ENCODE assay signal across 1 fruit fly cellular context in genomic region chrX:15886411-15887246, dm6.
A peak's percentile ranks its signal among the peaks of the same experiment; 100 is the strongest.
TF ChIP-seq lines count a peak whose summit lies in the region.

No protein-coding gene starts in this region.

TF ChIP-seq in whole organism, embryonic, 481 proteins besides CTCF, POLR2A, EP300 and RAD21 (continued from another document and continues in another):
- TF ChIP-seq CG12769 (tag; optimal IDR thresholded peaks at IDR 0.05; lab: Kevin White, UChicago) (no peak), CG16815 (GFP tag; optimal IDR thresholded peaks at IDR 0.05; lab: Kevin White, UChicago) (no peak), CG1792 (GFP tag; optimal IDR thresholded peaks at IDR 0.05; lab: Kevin White, UChicago) (no peak), Tbp (GFP tag; optimal IDR thresholded peaks at IDR 0.05; lab: Kevin White, UChicago) (no peak), pb (GFP tag; optimal IDR thresholded peaks at IDR 0.05; lab: Kevin White, UChicago) (no peak), stwl (tag; optimal IDR thresholded peaks at IDR 0.05; lab: Kevin White, UChicago) (no peak), fu2 (GFP tag; optimal IDR thresholded peaks at IDR 0.05; lab: Kevin White, UChicago) (no peak), Adf1 (GFP tag; IDR thresholded peaks at IDR 0.05; lab: Robert Waterston, UW) (peak; percentile 16; the same call in 1 of the 2 replicates), disco-r (GFP tag; optimal IDR thresholded peaks at IDR 0.05; lab: Kevin White, UChicago) (no peak), CG12236 (GFP tag; optimal IDR thresholded peaks at IDR 0.05; lab: Kevin White, UChicago) (no peak), dmrt11E (tag; optimal IDR thresholded peaks at IDR 0.05; lab: Kevin White, UChicago) (no peak), Ets65A (GFP tag; lab: Kevin White, UChicago) (peak; percentile 82), Trl (optimal IDR thresholded peaks at IDR 0.05; lab: Kevin White, UChicago) (peak in 1 of 2 experiments; percentile 73), Trl (GFP tag; optimal IDR thresholded peaks at IDR 0.05; lab: Kevin White, UChicago) (no peak), Pdp1 (GFP tag; optimal IDR thresholded peaks at IDR 0.05; lab: Kevin White, UChicago) (no peak), slp2 (GFP tag; optimal IDR thresholded peaks at IDR 0.05; lab: Kevin White, UChicago) (no peak), Optix (GFP tag; IDR thresholded peaks at IDR 0.05; lab: Robert Waterston, UW) (no peak), Dbx (GFP tag; IDR thresholded peaks at IDR 0.05; lab: Robert Waterston, UW) (no peak), CG7556 (GFP tag; optimal IDR thresholded peaks at IDR 0.05; lab: Kevin White, UChicago) (no peak), Rfx (GFP tag; IDR thresholded peaks at IDR 0.05; lab: Robert Waterston, UW) (no peak), Xrp1 (GFP tag; IDR thresholded peaks at IDR 0.05; lab: Robert Waterston, UW) (no peak), Bdp1 (GFP tag; optimal IDR thresholded peaks at IDR 0.05; lab: Kevin White, UChicago) (no peak), NFAT (GFP tag; IDR thresholded peaks at IDR 0.05; lab: Robert Waterston, UW) (no peak), HmgD (GFP tag; optimal IDR thresholded peaks at IDR 0.05; lab: Kevin White, UChicago) (no peak), MESR4 (GFP tag; optimal IDR thresholded peaks at IDR 0.05; lab: Kevin White, UChicago) (peak; percentile 81), CG12942 (GFP tag; optimal IDR thresholded peaks at IDR 0.05; lab: Kevin White, UChicago) (no peak), klu (GFP tag; IDR thresholded peaks at IDR 0.05; lab: Robert Waterston, UW) (no peak), CG12744 (GFP tag; optimal IDR thresholded peaks at IDR 0.05; lab: Kevin White, UChicago) (no peak), sim (GFP tag; IDR thresholded peaks at IDR 0.05; lab: Robert Waterston, UW) (no peak), CG11723 (GFP tag; optimal IDR thresholded peaks at IDR 0.05; lab: Kevin White, UChicago) (no peak), Hmr (GFP tag; optimal IDR thresholded peaks at IDR 0.05; lab: Kevin White, UChicago) (no peak), CG6272 (GFP tag; IDR thresholded peaks at IDR 0.05; lab: Robert Waterston, UW) (no peak), unc-4 (GFP tag; IDR thresholded peaks at IDR 0.05; lab: Robert Waterston, UW; ENCODE audit: partially characterized antibody) (no peak), gcm (GFP tag; optimal IDR thresholded peaks at IDR 0.05; lab: Kevin White, UChicago) (no peak), grau (tag; optimal IDR thresholded peaks at IDR 0.05; lab: Kevin White, UChicago) (no peak), CG2120 (GFP tag; optimal IDR thresholded peaks at IDR 0.05; lab: Kevin White, UChicago) (no peak), Dref (GFP tag; IDR thresholded peaks at IDR 0.05; lab: Robert Waterston, UW) (no peak), CG9817 (tag; optimal IDR thresholded peaks at IDR 0.05; lab: Kevin White, UChicago) (no peak), schlank (tag; optimal IDR thresholded peaks at IDR 0.05; lab: Kevin White, UChicago) (no peak), CG11247 (GFP tag; IDR thresholded peaks at IDR 0.05; lab: Robert Waterston, UW) (no peak), caup (GFP tag; optimal IDR thresholded peaks at IDR 0.05; lab: Kevin White, UChicago; ENCODE audit: severe bottlenecking) (no peak), Hand (GFP tag; optimal IDR thresholded peaks at IDR 0.05; lab: Kevin White, UChicago) (peak; percentile 22), CG4404 (GFP tag; IDR thresholded peaks at IDR 0.05; lab: Robert Waterston, UW) (no peak), kay (GFP tag; optimal IDR thresholded peaks at IDR 0.05; lab: Kevin White, UChicago) (no peak), crp (GFP tag; optimal IDR thresholded peaks at IDR 0.05; lab: Kevin White, UChicago) (no peak), CG8290 (GFP tag; optimal IDR thresholded peaks at IDR 0.05; lab: Kevin White, UChicago) (no peak), CG8290 (tag; optimal IDR thresholded peaks at IDR 0.05; lab: Kevin White, UChicago) (no peak), Vsx1 (GFP tag; optimal IDR thresholded peaks at IDR 0.05; lab: Kevin White, UChicago) (no peak), CG3065 (GFP tag; optimal IDR thresholded peaks at IDR 0.05; lab: Kevin White, UChicago) (no peak), CG31441 (GFP tag; IDR thresholded peaks at IDR 0.05; lab: Robert Waterston, UW) (no peak; the same call in 1 of the 2 replicates), h (optimal IDR thresholded peaks at IDR 0.05; lab: Kevin White, UChicago) (no peak), Dfd (GFP tag; optimal IDR thresholded peaks at IDR 0.05; lab: Kevin White, UChicago) (no peak), Nf-YC (tag; optimal IDR thresholded peaks at IDR 0.05; lab: Kevin White, UChicago) (no peak), gsb-n (tag; optimal IDR thresholded peaks at IDR 0.05; lab: Kevin White, UChicago) (no peak), ara (GFP tag; IDR thresholded peaks at IDR 0.05; lab: Robert Waterston, UW) (no peak), BEAF-32 (GFP tag; optimal IDR thresholded peaks at IDR 0.05; lab: Kevin White, UChicago) (no peak), sens-2 (GFP tag; IDR thresholded peaks at IDR 0.05; lab: Robert Waterston, UW) (no peak), CG1832 (GFP tag; optimal IDR thresholded peaks at IDR 0.05; lab: Kevin White, UChicago) (no peak), tgo (GFP tag; IDR thresholded peaks at IDR 0.05; lab: Robert Waterston, UW) (no peak), croc (GFP tag; conservative IDR thresholded peaks at IDR 0.05; lab: Robert Waterston, UW) (no peak), MTF-1 (GFP tag; optimal IDR thresholded peaks at IDR 0.05; lab: Kevin White, UChicago; ENCODE audit: borderline replicate concordance) (no peak), Six4 (GFP tag; optimal IDR thresholded peaks at IDR 0.05; lab: Kevin White, UChicago) (no peak), eve (GFP tag; optimal IDR thresholded peaks at IDR 0.05; lab: Kevin White, UChicago) (no peak), CG7928 (GFP tag; optimal IDR thresholded peaks at IDR 0.05; lab: Kevin White, UChicago) (no peak), CG17359 (tag; optimal IDR thresholded peaks at IDR 0.05; lab: Kevin White, UChicago) (peak; percentile 86), Ada2b (GFP tag; IDR thresholded peaks at IDR 0.05; lab: Robert Waterston, UW) (no peak), CG3838 (GFP tag; optimal IDR thresholded peaks at IDR 0.05; lab: Kevin White, UChicago) (no peak), esg (GFP tag; conservative IDR thresholded peaks at IDR 0.05; lab: Robert Waterston, UW) (no peak), CG8281 (tag; optimal IDR thresholded peaks at IDR 0.05; lab: Kevin White, UChicago) (no peak), CG13296 (GFP tag; optimal IDR thresholded peaks at IDR 0.05; lab: Kevin White, UChicago) (no peak), hth (optimal IDR thresholded peaks at IDR 0.05; lab: Kevin White, UChicago) (no peak), ac (GFP tag; optimal IDR thresholded peaks at IDR 0.05; lab: Kevin White, UChicago) (no peak), CoRest (tag; optimal IDR thresholded peaks at IDR 0.05; lab: Kevin White, UChicago) (no peak), HLH54F (GFP tag; optimal IDR thresholded peaks at IDR 0.05; lab: Kevin White, UChicago) (no peak), CG34224 (GFP tag; IDR thresholded peaks at IDR 0.05; lab: Robert Waterston, UW; ENCODE audit: partially characterized antibody) (no peak; the same call in 2 of the 3 replicates), grn (GFP tag; optimal IDR thresholded peaks at IDR 0.05; lab: Kevin White, UChicago) (no peak), sisA (GFP tag; IDR thresholded peaks at IDR 0.05; lab: Robert Waterston, UW) (no peak), CG12155 (GFP tag; optimal IDR thresholded peaks at IDR 0.05; lab: Kevin White, UChicago) (no peak), pita (GFP tag; optimal IDR thresholded peaks at IDR 0.05; lab: Kevin White, UChicago) (peak; percentile 79), mld (GFP tag; IDR thresholded peaks at IDR 0.05; lab: Robert Waterston, UW; ENCODE audit: partially characterized antibody) (no peak), CG34376 (GFP tag; optimal IDR thresholded peaks at IDR 0.05; lab: Kevin White, UChicago) (peak; percentile 89), mam (GFP tag; optimal IDR thresholded peaks at IDR 0.05; lab: Kevin White, UChicago) (no peak), CG15514 (GFP tag; optimal IDR thresholded peaks at IDR 0.05; lab: Kevin White, UChicago) (no peak), CG12659 (GFP tag; optimal IDR thresholded peaks at IDR 0.05; lab: Kevin White, UChicago) (no peak), bbx (GFP tag; IDR thresholded peaks at IDR 0.05; lab: Robert Waterston, UW; ENCODE audit: partially characterized antibody) (no peak), dimm (GFP tag; IDR thresholded peaks at IDR 0.05; lab: Robert Waterston, UW) (no peak), Kr (GFP tag; optimal IDR thresholded peaks at IDR 0.05; lab: Kevin White, UChicago) (no peak), ken (GFP tag; IDR thresholded peaks at IDR 0.05; lab: Robert Waterston, UW) (no peak), her (GFP tag; optimal IDR thresholded peaks at IDR 0.05; lab: Kevin White, UChicago) (no peak), CG13775 (GFP tag; optimal IDR thresholded peaks at IDR 0.05; lab: Kevin White, UChicago) (no peak), CG7963 (GFP tag; IDR thresholded peaks at IDR 0.05; lab: Robert Waterston, UW; ENCODE audit: partially characterized antibody) (no peak), Dad (GFP tag; optimal IDR thresholded peaks at IDR 0.05; lab: Kevin White, UChicago) (no peak), CG6175 (GFP tag; IDR thresholded peaks at IDR 0.05; lab: Robert Waterston, UW) (no peak), CG9609 (GFP tag; optimal IDR thresholded peaks at IDR 0.05; lab: Kevin White, UChicago) (no peak), org-1 (GFP tag; optimal IDR thresholded peaks at IDR 0.05; lab: Kevin White, UChicago) (no peak), toy (GFP tag; IDR thresholded peaks at IDR 0.05; lab: Robert Waterston, UW) (no peak), crc (GFP tag; optimal IDR thresholded peaks at IDR 0.05; lab: Kevin White, UChicago) (no peak), ash1 (GFP tag; optimal IDR thresholded peaks at IDR 0.05; lab: Kevin White, UChicago) (no peak), CG5245 (GFP tag; optimal IDR thresholded peaks at IDR 0.05; lab: Kevin White, UChicago) (no peak), BtbVII (GFP tag; optimal IDR thresholded peaks at IDR 0.05; lab: Kevin White, UChicago) (no peak), CG43689 (GFP tag; IDR thresholded peaks at IDR 0.05; lab: Robert Waterston, UW) (no peak), emc (GFP tag; optimal IDR thresholded peaks at IDR 0.05; lab: Kevin White, UChicago) (no peak), ase (GFP tag; IDR thresholded peaks at IDR 0.05; lab: Robert Waterston, UW) (no peak), CG14860 (GFP tag; IDR thresholded peaks at IDR 0.05; lab: Robert Waterston, UW; ENCODE audit: partially characterized antibody) (no peak), CG2875 (GFP tag; optimal IDR thresholded peaks at IDR 0.05; lab: Kevin White, UChicago) (no peak), fd102C (GFP tag; optimal IDR thresholded peaks at IDR 0.05; lab: Kevin White, UChicago) (no peak), p53 (GFP tag; optimal IDR thresholded peaks at IDR 0.05; lab: Kevin White, UChicago) (no peak), CG2678 (tag; optimal IDR thresholded peaks at IDR 0.05; lab: Kevin White, UChicago) (no peak), CG10543 (GFP tag; optimal IDR thresholded peaks at IDR 0.05; lab: Kevin White, UChicago) (peak; percentile 57), CG5180 (GFP tag; optimal IDR thresholded peaks at IDR 0.05; lab: Kevin White, UChicago) (no peak), CG12104 (GFP tag; optimal IDR thresholded peaks at IDR 0.05; lab: Kevin White, UChicago) (no peak), pan (optimal IDR thresholded peaks at IDR 0.05; lab: Kevin White, UChicago) (no peak), pan (GFP tag; optimal IDR thresholded peaks at IDR 0.05 in 1 of 2, IDR thresholded peaks at IDR 0.05 in 1 of 2) (no peak), wor (GFP tag; IDR thresholded peaks at IDR 0.05; lab: Robert Waterston, UW) (no peak), Elba2 (GFP tag; optimal IDR thresholded peaks at IDR 0.05; lab: Kevin White, UChicago) (no peak), onecut (GFP tag; IDR thresholded peaks at IDR 0.05; lab: Robert Waterston, UW) (0 out of 2 replicates have a peak, but pooled peaks have one; percentile 4), CG17186 (GFP tag; optimal IDR thresholded peaks at IDR 0.05; lab: Kevin White, UChicago) (no peak), CG32767 (GFP tag; IDR thresholded peaks at IDR 0.05; lab: Robert Waterston, UW) (peak; percentile 48; the same call in 1 of the 2 replicates), CG14050 (GFP tag; IDR thresholded peaks at IDR 0.05; lab: Robert Waterston, UW) (no peak), lov (optimal IDR thresholded peaks at IDR 0.05; lab: Kevin White, UChicago) (no peak), lov (GFP tag; IDR thresholded peaks at IDR 0.05; lab: Robert Waterston, UW) (no peak), CG15601 (tag; optimal IDR thresholded peaks at IDR 0.05; lab: Kevin White, UChicago) (no peak), yki (optimal IDR thresholded peaks at IDR 0.05; lab: Kevin White, UChicago) (no peak), CG1647 (GFP tag; optimal IDR thresholded peaks at IDR 0.05; lab: Kevin White, UChicago) (no peak), Camta (GFP tag; optimal IDR thresholded peaks at IDR 0.05; lab: Kevin White, UChicago) (no peak), sqz (GFP tag; optimal IDR thresholded peaks at IDR 0.05; lab: Kevin White, UChicago) (peak; percentile 95), Aef1 (GFP tag; IDR thresholded peaks at IDR 0.05; lab: Robert Waterston, UW) (no peak), E2f2 (GFP tag; IDR thresholded peaks at IDR 0.05; lab: Robert Waterston, UW) (no peak), Taf1 (GFP tag; IDR thresholded peaks at IDR 0.05; lab: Robert Waterston, UW) (no peak), CG15011 (GFP tag; optimal IDR thresholded peaks at IDR 0.05; lab: Kevin White, UChicago) (no peak), Hr51 (GFP tag; optimal IDR thresholded peaks at IDR 0.05; lab: Kevin White, UChicago) (no peak), az2 (GFP tag; optimal IDR thresholded peaks at IDR 0.05; lab: Kevin White, UChicago) (no peak), CG2712 (tag; optimal IDR thresholded peaks at IDR 0.05; lab: Kevin White, UChicago) (peak; percentile 30), repo (GFP tag; optimal IDR thresholded peaks at IDR 0.05; lab: Kevin White, UChicago) (no peak), CG10959 (GFP tag; IDR thresholded peaks at IDR 0.05; lab: Robert Waterston, UW) (no peak), YL-1 (GFP tag; optimal IDR thresholded peaks at IDR 0.05; lab: Kevin White, UChicago) (peak; percentile 84), CG32532 (GFP tag; IDR thresholded peaks at IDR 0.05; lab: Robert Waterston, UW) (no peak), wdn (GFP tag; IDR thresholded peaks at IDR 0.05; lab: Robert Waterston, UW) (no peak), CG32772 (GFP tag; IDR thresholded peaks at IDR 0.05; lab: Robert Waterston, UW) (no peak; the same call in 1 of the 2 replicates), CG3281 (GFP tag; optimal IDR thresholded peaks at IDR 0.05; lab: Kevin White, UChicago) (no peak)
